Worm (Caenorhabditis elegans): Measurements from ENCODE around the gene F35H8.12.

DNA sequence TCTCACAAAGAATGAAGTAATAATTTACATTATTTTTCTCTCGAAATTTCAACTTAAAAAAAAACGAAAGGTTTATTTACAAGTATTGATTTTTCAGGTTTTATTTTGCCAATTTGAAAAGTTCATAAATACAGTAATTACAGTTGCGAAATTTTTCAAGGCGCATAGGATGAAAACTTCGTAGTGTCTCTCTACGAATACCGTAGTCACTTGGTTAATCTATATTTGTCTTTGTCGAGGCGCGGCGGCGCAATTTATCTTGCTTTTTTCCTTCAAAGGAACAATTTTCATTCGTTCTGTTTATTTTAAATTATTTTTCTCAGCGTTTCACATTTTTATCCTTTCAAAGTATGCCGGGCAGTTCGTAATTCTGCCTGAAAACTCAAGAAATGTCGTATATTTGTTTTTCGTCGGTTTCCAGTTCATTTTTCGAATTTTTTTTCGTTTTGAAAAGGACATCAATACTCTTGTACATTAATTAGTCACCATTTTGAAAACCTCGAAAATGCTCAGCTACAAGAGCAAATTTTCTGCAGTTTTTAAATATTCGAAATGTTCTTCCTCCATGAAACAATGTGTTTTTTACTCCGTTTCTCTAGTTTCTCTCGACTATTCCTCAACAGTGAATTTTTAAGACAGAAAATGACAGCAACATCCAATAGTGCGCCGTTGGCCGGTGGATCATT lies 28.0 kb upstream of the F35H8.12 start, which contains the start of gene mex-6:
- TF ChIP-seq nhr-23 (tag; optimal IDR thresholded peaks at IDR 0.05): no peak
- no peak for TF ChIP-seq jun-1 (tag; optimal IDR thresholded peaks at IDR 0.05)
- TF ChIP-seq nhr-77 (tag; optimal IDR thresholded peaks at IDR 0.05): no peak
- no peak for TF ChIP-seq skn-1 (tag; optimal IDR thresholded peaks at IDR 0.05)
- no peak for TF ChIP-seq nhr-67 (tag; optimal IDR thresholded peaks at IDR 0.05)
- TF ChIP-seq ZK546.5 (tag; optimal IDR thresholded peaks at IDR 0.05): no peak
- no peak for TF ChIP-seq nhr-12 (tag; optimal IDR thresholded peaks at IDR 0.05)
- no peak for TF ChIP-seq nhr-25 (tag; optimal IDR thresholded peaks at IDR 0.05)
- TF ChIP-seq elt-3 (tag; optimal IDR thresholded peaks at IDR 0.05): no peak
- no peak for TF ChIP-seq egl-27 (tag; optimal IDR thresholded peaks at IDR 0.05)
- no peak for TF ChIP-seq unc-62 (GFP tag; optimal IDR thresholded peaks at IDR 0.05)
